Worm (Caenorhabditis elegans) whole organism, mixed stage, embryonic: ENCODE results near the gene F10E9.2.

Source experiments
- ces-1 ChIP-seq: fragments of 150-350 bp; optimal IDR thresholded peaks from 2 replicates; lab custom pipeline; 2014; ENCODE audit warnings: missing biosample characterization, missing genetic modification reagents, missing genetic modification characterization
- mab-5 ChIP-seq: fragments of 150-350 bp; optimal IDR thresholded peaks from 2 replicates; lab custom pipeline; 2014; ENCODE audit warnings: missing biosample characterization, missing genetic modification characterization
- nhr-237 ChIP-seq: fragments of 150-350 bp; optimal IDR thresholded peaks from 2 replicates; lab custom pipeline; 2014; ENCODE audit warnings: missing biosample characterization, missing genetic modification characterization
- nhr-28 ChIP-seq: fragments of 150-350 bp; optimal IDR thresholded peaks from 2 replicates; lab custom pipeline; 2014; ENCODE audit warnings: missing biosample characterization, missing genetic modification characterization
- nhr-76 ChIP-seq: sonication (generic microtip); optimal IDR thresholded peaks from 2 replicates; lab custom pipeline; 2017; ENCODE audit warnings: missing biosample characterization, missing genetic modification characterization
- pha-4 ChIP-seq: fragments of 150-350 bp; optimal IDR thresholded peaks from 2 replicates; lab custom pipeline; 2018; ENCODE audit warnings: missing biosample characterization, missing genetic modification reagents, missing genetic modification characterization
- unc-39 ChIP-seq: fragments of 150-350 bp; optimal IDR thresholded peaks from 2 replicates; lab custom pipeline; 2014; ENCODE audit warnings: missing biosample characterization, missing genetic modification characterization
- unc-62 ChIP-seq: fragments of 150-350 bp; optimal IDR thresholded peaks from 2 replicates; lab custom pipeline; 2014; ENCODE audit warnings: missing biosample characterization, missing genetic modification reagents, missing genetic modification characterization

DNA sequence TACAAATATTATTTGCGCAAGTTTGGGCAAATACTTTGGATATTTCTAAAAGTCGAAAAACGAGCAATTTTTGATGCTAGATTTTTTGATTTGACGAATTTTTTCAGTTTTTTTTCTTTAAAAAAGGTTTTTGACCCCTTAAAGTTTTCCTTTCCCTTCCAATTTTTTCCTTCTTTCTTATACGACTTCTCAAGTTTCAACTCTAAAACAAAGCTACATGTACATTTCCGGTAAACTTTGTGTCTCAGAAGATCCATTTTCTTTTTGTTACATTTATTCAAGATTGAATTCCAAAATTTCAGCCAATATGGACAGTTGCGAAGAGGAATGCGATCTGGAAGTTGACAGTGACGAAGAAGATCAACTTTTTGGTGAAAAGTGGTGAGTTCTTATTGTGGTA lies 33.7 kb upstream of the F10E9.2 start, which contains the start of gene mig-10:
- no peak for TF ChIP-seq nhr-237
- no peak for TF ChIP-seq unc-39
- TF ChIP-seq pha-4 (tag; lab: Kevin White, UChicago), result no peak
- TF ChIP-seq nhr-28 (tag; lab: Kevin White, UChicago), result no peak
- no peak for TF ChIP-seq unc-62 (GFP tag; lab: Kevin White, UChicago)
- no peak for TF ChIP-seq nhr-76
- TF ChIP-seq ces-1 (GFP tag; lab: Kevin White, UChicago), result no peak
- TF ChIP-seq mab-5 (tag; lab: Kevin White, UChicago), result no peak
